Worm (Caenorhabditis elegans): ENCODE measurements around the gene clp-9.

- TF ChIP-seq flt-1 (GFP tag; IDR thresholded peaks at IDR 0.05) (no peak), cog-1 (tag; optimal IDR thresholded peaks at IDR 0.05) (no peak), ref-1 (GFP tag; conservative IDR thresholded peaks at IDR 0.05) (no peak), T22C8.4 (GFP tag; IDR thresholded peaks at IDR 0.05) (no peak), ztf-23 (GFP tag; IDR thresholded peaks at IDR 0.05) (no peak), tab-1 (GFP tag; IDR thresholded peaks at IDR 0.05) (no peak), ztf-29 (GFP tag; IDR thresholded peaks at IDR 0.05) (no peak), klf-2 (GFP tag; conservative IDR thresholded peaks at IDR 0.05) (no peak)
Observed at ce11 chrV:9906115-9906514, 20.3 kb upstream of the clp-9 start, which contains the start of gene fipr-11.
